Worm (Caenorhabditis elegans) whole organism, L2 larva: Measurements from ENCODE around the gene cal-2.

ENCODE experiments used
- ama-1 ChIP-seq: fragments of 150-350 bp; optimal IDR thresholded peaks from 2 replicates; lab custom pipeline; 2018; ENCODE audit warnings: inconsistent platforms
- ztf-4 ChIP-seq: fragments of 150-350 bp; optimal IDR thresholded peaks from 2 replicates; lab custom pipeline; 2014; ENCODE audit warnings: missing biosample characterization, missing genetic modification characterization

ce11 chrII:8920315-8920714, 40.2 kb upstream of the cal-2 start:
- no peak for TF ChIP-seq ztf-4 (tag; lab: Kevin White, UChicago)
- TF ChIP-seq ama-1 (lab: Kevin White, UChicago), result no peak
